Fruit fly (Drosophila melanogaster): ENCODE results near the gene tHMG2.
A peak's percentile ranks its signal among the peaks of the same experiment; 100 is the strongest.

The tHMG2 gene

DNA sequence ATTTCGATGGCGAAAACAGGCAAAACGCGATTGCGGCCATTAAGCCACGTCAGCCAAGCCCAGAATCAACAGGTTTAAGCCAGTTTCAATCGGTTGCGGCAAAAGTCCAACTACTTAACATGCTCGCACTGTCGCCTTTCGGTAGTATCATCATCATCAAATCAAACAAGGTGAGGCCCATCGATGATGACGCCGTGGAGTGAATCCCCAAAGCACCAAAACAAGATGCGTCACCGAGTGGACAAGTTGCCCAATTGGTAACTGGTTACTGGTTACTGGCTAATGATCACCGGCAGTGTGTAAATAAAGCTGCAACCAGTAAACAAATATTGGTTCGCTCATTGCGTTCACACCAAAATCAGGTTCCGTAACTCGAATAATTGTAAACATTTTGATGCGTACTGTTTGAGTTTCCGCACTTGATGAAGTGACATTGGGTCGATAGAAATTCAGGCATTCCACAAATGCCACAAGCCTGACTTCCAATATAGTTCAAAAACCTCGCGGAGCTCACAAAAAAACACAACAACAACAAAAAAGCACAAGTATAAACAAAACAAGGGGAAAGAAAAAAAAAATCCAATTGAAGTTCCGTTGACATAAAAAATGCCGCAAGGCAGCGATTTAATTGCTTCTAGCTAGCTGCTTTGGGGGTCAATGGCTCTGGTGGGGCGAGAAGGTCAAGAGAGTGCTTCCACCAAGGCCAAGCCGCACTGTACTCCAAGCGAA, 31.8 kb downstream of the tHMG2 start (continued):
- peak; percentile 70 for TF ChIP-seq eyg (GFP tag; optimal IDR thresholded peaks at IDR 0.05)
- TF ChIP-seq crol (GFP tag; IDR thresholded peaks at IDR 0.05), result no peak
- TF ChIP-seq gem (tag; optimal IDR thresholded peaks at IDR 0.05), result peak; percentile 57
- TF ChIP-seq emc (GFP tag; optimal IDR thresholded peaks at IDR 0.05), result no peak
- peak; percentile 26 for TF ChIP-seq Sry-β (GFP tag; optimal IDR thresholded peaks at IDR 0.05)
- peak; percentile 92 for TF ChIP-seq Ets65A (GFP tag)
- TF ChIP-seq Hr3 (GFP tag; optimal IDR thresholded peaks at IDR 0.05), result no peak
- TF ChIP-seq Oli (tag; optimal IDR thresholded peaks at IDR 0.05), result no peak
- TF ChIP-seq CG14014 (GFP tag; IDR thresholded peaks at IDR 0.05), result peak; percentile 38; the same call in 1 of the 2 replicates
- TF ChIP-seq CG15696 (tag; optimal IDR thresholded peaks at IDR 0.05), result peak; percentile 20
- no peak for TF ChIP-seq CG2129 (GFP tag; IDR thresholded peaks at IDR 0.05; ENCODE audit: partially characterized antibody)
- peak in 1 of 2 experiments; percentile 93 for TF ChIP-seq Eip74EF (GFP tag; optimal IDR thresholded peaks at IDR 0.05)
- TF ChIP-seq Xrp1 (GFP tag; IDR thresholded peaks at IDR 0.05), result peak; percentile 43
- TF ChIP-seq ftz-f1 (GFP tag; optimal IDR thresholded peaks at IDR 0.05), result peak; percentile 92
- no peak for TF ChIP-seq Abd-B (GFP tag; optimal IDR thresholded peaks at IDR 0.05)
- TF ChIP-seq CG6175 (GFP tag; IDR thresholded peaks at IDR 0.05), result no peak
- peak; percentile 1 for TF ChIP-seq crc (GFP tag; optimal IDR thresholded peaks at IDR 0.05)
- TF ChIP-seq Hr39 (optimal IDR thresholded peaks at IDR 0.05), result no peak
- peak; percentile 84 for TF ChIP-seq CG17359 (tag; optimal IDR thresholded peaks at IDR 0.05)

dm6 chr3R:22525073-22525413, 32.3 kb downstream of the tHMG2 start:
- TF ChIP-seq lola (GFP tag; optimal IDR thresholded peaks at IDR 0.05) (no peak), CG14014 (GFP tag; IDR thresholded peaks at IDR 0.05) (0 out of 2 replicates have a peak, but pooled peaks have one; percentile 5), ase (GFP tag; IDR thresholded peaks at IDR 0.05) (0 out of 3 replicates have a peak, but pooled peaks have one; percentile 25), Oli (tag; optimal IDR thresholded peaks at IDR 0.05) (no peak), CG32772 (GFP tag; IDR thresholded peaks at IDR 0.05) (0 out of 2 replicates have a peak, but pooled peaks have one; percentile 9), CG9932 (GFP tag; IDR thresholded peaks at IDR 0.05) (0 out of 2 replicates have a peak, but pooled peaks have one; percentile 3), gsb-n (tag; optimal IDR thresholded peaks at IDR 0.05) (no peak), Ets65A (GFP tag) (no peak), chinmo (GFP tag; IDR thresholded peaks at IDR 0.05; ENCODE audit: partially characterized antibody) (0 out of 4 replicates have a peak, but pooled peaks have one; percentile 7), ci (GFP tag; IDR thresholded peaks at IDR 0.05) (peak; percentile 18; the same call in 1 of the 3 replicates), Hr78 (GFP tag; optimal IDR thresholded peaks at IDR 0.05) (peak in 1 of 2 experiments; percentile 84), en (GFP tag; optimal IDR thresholded peaks at IDR 0.05) (no peak), Rfx (GFP tag; IDR thresholded peaks at IDR 0.05) (peak; percentile 27; the same call in 1 of the 2 replicates)

- TF ChIP-seq CG31224 (GFP tag; IDR thresholded peaks at IDR 0.05) (no peak), toy (GFP tag; IDR thresholded peaks at IDR 0.05) (no peak), CG13296 (GFP tag; optimal IDR thresholded peaks at IDR 0.05) (no peak), CG12391 (tag; optimal IDR thresholded peaks at IDR 0.05) (no peak), lola (GFP tag; optimal IDR thresholded peaks at IDR 0.05) (peak in 1 of 3 experiments; percentile 36), exex (tag; optimal IDR thresholded peaks at IDR 0.05) (peak; percentile 92), sd (tag; optimal IDR thresholded peaks at IDR 0.05) (no peak), Meics (GFP tag; optimal IDR thresholded peaks at IDR 0.05) (peak; percentile 0), sob (GFP tag; IDR thresholded peaks at IDR 0.05) (no peak), gro (GFP tag; optimal IDR thresholded peaks at IDR 0.05) (no peak), eve (GFP tag; optimal IDR thresholded peaks at IDR 0.05) (peak in 1 of 2 experiments; percentile 69), CG6689 (GFP tag; IDR thresholded peaks at IDR 0.05) (no peak), Taf1 (GFP tag; IDR thresholded peaks at IDR 0.05) (no peak), Hey (tag; optimal IDR thresholded peaks at IDR 0.05) (peak; percentile 56), CG2202 (tag; optimal IDR thresholded peaks at IDR 0.05) (no peak), chinmo (GFP tag; IDR thresholded peaks at IDR 0.05; ENCODE audit: partially characterized antibody) (0 out of 4 replicates have a peak, but pooled peaks have one; percentile 15), CG34422 (GFP tag; IDR thresholded peaks at IDR 0.05) (0 out of 3 replicates have a peak, but pooled peaks have one; percentile 7), CoRest (tag; optimal IDR thresholded peaks at IDR 0.05) (peak; percentile 27)
These were observed 33.0 kb downstream of the tHMG2 start for dm6 chr3R:22525546-22526352.
